Worm (Caenorhabditis elegans) whole organism, mixed stage, embryonic: Measurements from ENCODE around the gene rev-1.

Experiments used
- blmp-1 ChIP-seq: fragments of 150-350 bp; optimal IDR thresholded peaks from 2 replicates; lab custom pipeline; 2014; ENCODE audit warnings: missing biosample characterization, missing genetic modification characterization
- ceh-39 ChIP-seq: fragments of 150-350 bp; optimal IDR thresholded peaks from 2 replicates; lab custom pipeline; 2014; ENCODE audit warnings: missing biosample characterization, missing genetic modification characterization
- elt-3 ChIP-seq: fragments of 150-350 bp; optimal IDR thresholded peaks from 2 replicates; lab custom pipeline; 2014; ENCODE audit warnings: missing biosample characterization, missing genetic modification characterization
- nhr-237 ChIP-seq: fragments of 150-350 bp; optimal IDR thresholded peaks from 2 replicates; lab custom pipeline; 2014; ENCODE audit warnings: missing biosample characterization, missing genetic modification characterization
- nhr-28 ChIP-seq: fragments of 150-350 bp; optimal IDR thresholded peaks from 2 replicates; lab custom pipeline; 2014; ENCODE audit warnings: missing biosample characterization, missing genetic modification characterization
- snpc-4 ChIP-seq: fragments of 150-350 bp; optimal IDR thresholded peaks from 2 replicates; lab custom pipeline; 2014; ENCODE audit warnings: missing biosample characterization, missing genetic modification characterization
- sptf-1 ChIP-seq: sonication (generic microtip); optimal IDR thresholded peaks from 2 replicates; lab custom pipeline; 2017; ENCODE audit warnings: mild to moderate bottlenecking, missing genetic modification characterization, moderate library complexity, missing compliant biosample characterization
- tbx-8 ChIP-seq: fragments of 200-800 bp; sonication (Bioruptor generic); optimal IDR thresholded peaks from 2 replicates; lab custom pipeline; 2018; ENCODE audit warnings: mild to moderate bottlenecking, missing genetic modification characterization, moderate library complexity, missing compliant biosample characterization
- unc-39 ChIP-seq: fragments of 150-350 bp; optimal IDR thresholded peaks from 2 replicates; lab custom pipeline; 2014; ENCODE audit warnings: missing biosample characterization, missing genetic modification characterization
- unc-62 ChIP-seq: fragments of 150-350 bp; optimal IDR thresholded peaks from 2 replicates; lab custom pipeline; 2014; ENCODE audit warnings: missing biosample characterization, missing genetic modification reagents, missing genetic modification characterization

DNA sequence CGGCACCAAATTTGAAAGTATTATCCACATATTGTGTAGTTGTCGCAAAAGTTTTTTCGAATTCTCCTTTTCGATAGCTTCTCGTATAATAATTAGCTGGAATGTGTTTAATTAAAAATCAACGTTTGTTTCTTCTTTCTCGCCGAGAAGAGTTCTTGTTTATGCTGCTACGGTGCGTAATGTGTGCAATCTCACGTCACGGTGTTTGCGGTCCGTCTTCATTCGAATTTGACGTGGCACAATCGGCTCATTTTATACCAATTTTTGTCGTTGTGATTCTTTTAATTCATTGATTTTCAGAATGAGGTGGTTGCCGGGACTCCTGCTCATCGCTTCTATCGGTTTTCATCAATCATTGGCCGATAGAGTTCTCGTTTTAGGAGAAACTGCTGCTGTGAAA lies 36.2 kb upstream of the rev-1 start, which contains the start of gene ostb-1:
- TF ChIP-seq snpc-4 (tag; lab: Kevin White, UChicago) (no peak), sptf-1 (no peak), ceh-39 (no peak), unc-62 (GFP tag; lab: Kevin White, UChicago) (no peak), elt-3 (no peak), tbx-8 (GFP tag; lab: Kevin White, UChicago) (no peak), nhr-237 (tag; lab: Kevin White, UChicago) (no peak), unc-39 (tag; lab: Kevin White, UChicago) (no peak), blmp-1 (tag; lab: Kevin White, UChicago) (no peak), nhr-28 (tag; lab: Kevin White, UChicago) (no peak)
